Worm (Caenorhabditis elegans): Measurements from ENCODE around the gene abl-1.

Gene abl-1

ce11 chrX:10597554-10598191 is 26.3 kb downstream of the abl-1 start:
- peak; percentile 31 for TF ChIP-seq nhr-80 (tag; optimal IDR thresholded peaks at IDR 0.05)
- no peak for TF ChIP-seq ekl-4 (GFP tag; IDR thresholded peaks at IDR 0.05)
- TF ChIP-seq hmg-1.2 (GFP tag; IDR thresholded peaks at IDR 0.05) = peak; percentile 72; the same call in 1 of the 2 replicates

DNA sequence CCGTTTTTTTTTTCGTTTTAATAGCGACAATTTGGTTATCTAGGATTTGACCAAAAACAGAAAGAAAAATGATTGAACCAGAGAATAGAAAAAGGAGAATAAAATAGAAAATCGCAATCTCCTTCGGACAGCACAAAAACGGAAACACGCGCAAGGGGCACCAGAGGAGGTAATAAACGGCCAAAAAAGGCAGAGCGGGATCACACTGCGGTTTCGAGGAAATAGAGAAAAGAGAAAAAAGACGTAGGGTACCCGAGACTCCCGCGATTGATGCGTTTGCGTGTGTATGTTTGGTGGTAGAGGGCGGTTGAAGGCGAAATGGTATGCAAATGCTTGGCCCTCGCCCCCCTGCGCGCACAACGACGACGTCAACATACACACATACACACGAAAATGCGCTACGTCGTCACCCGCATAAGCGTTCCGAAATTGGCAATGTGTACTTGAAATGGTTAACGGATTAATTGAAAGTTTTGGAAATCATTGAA is 27.5 kb downstream of the abl-1 start:
- no peak for TF ChIP-seq egl-18 (GFP tag; IDR thresholded peaks at IDR 0.05)
- TF ChIP-seq mes-4 (tag; optimal IDR thresholded peaks at IDR 0.05) = no peak
- no peak for TF ChIP-seq Y79H2A.3 (GFP tag; conservative IDR thresholded peaks at IDR 0.05)
- TF ChIP-seq nhr-27 (tag; optimal IDR thresholded peaks at IDR 0.05) = no peak
- TF ChIP-seq lir-1 (GFP tag; conservative IDR thresholded peaks at IDR 0.05) = no peak
- TF ChIP-seq Y53F4B.3 (GFP tag; IDR thresholded peaks at IDR 0.05) = no peak
- no peak for TF ChIP-seq mcd-1 (GFP tag; IDR thresholded peaks at IDR 0.05)
- no peak for TF ChIP-seq ztf-6 (GFP tag; IDR thresholded peaks at IDR 0.05)
- TF ChIP-seq pbrm-1 (GFP tag; IDR thresholded peaks at IDR 0.05) = no peak
- TF ChIP-seq gei-17 (GFP tag; optimal IDR thresholded peaks at IDR 0.05) = no peak
- TF ChIP-seq zfh-2 (GFP tag; conservative IDR thresholded peaks at IDR 0.05) = no peak; the same call in 1 of the 2 replicates
- TF ChIP-seq hrde-1 (tag; optimal IDR thresholded peaks at IDR 0.05; ENCODE audit: borderline replicate concordance) = no peak
- no peak for TF ChIP-seq F57A8.1 (GFP tag; optimal IDR thresholded peaks at IDR 0.05)
- TF ChIP-seq rec-8 (tag; optimal IDR thresholded peaks at IDR 0.05) = no peak
- no peak for TF ChIP-seq unc-130 (GFP tag; optimal IDR thresholded peaks at IDR 0.05)
- TF ChIP-seq attf-5 (GFP tag; optimal IDR thresholded peaks at IDR 0.05) = no peak
- TF ChIP-seq die-1 (tag; optimal IDR thresholded peaks at IDR 0.05) = no peak

DNA sequence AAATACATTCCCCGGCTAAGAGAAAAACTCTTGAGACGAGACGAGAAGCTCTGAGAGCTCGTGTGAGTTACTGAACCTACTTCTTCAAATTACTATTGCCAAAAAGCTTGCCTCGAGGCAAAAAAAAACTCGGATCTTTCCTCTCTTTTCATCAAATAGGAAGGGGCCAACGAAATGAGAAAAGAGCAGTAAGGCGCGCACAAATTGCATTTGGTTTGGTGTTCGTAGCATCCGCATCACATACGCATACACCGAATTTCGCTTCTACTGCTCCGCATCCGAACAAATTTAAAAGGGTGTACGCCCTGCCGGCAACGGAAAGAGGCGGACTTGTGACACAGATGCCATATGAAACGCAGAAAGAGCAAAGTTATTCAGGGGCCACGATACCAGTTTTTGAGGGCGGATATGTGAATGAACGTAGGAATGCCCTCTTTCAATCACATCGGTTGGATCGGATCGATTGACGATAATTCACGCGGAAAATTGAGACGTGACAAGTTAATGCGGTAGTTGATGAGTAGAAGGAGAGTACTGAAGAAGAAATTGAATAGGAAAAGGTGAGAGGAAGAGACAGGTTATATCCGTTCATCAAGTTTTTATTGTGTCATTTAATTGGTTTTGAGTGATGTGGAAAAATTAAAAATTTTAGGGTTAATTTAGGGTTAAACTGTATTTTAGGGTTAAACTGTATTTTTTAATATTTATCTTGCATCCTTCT is 29.1 kb downstream of the abl-1 start:
- TF ChIP-seq chd-7 (tag; optimal IDR thresholded peaks at IDR 0.05) (no peak), tlf-1 (GFP tag; optimal IDR thresholded peaks at IDR 0.05) (no peak), T07F8.4 (tag; optimal IDR thresholded peaks at IDR 0.05) (no peak), ceh-58 (GFP tag; IDR thresholded peaks at IDR 0.05) (no peak), D2030.7 (GFP tag; IDR thresholded peaks at IDR 0.05) (no peak), nhr-90 (tag; optimal IDR thresholded peaks at IDR 0.05) (no peak), hrde-1 (tag; optimal IDR thresholded peaks at IDR 0.05; ENCODE audit: borderline replicate concordance) (no peak), snpc-1.1 (tag; optimal IDR thresholded peaks at IDR 0.05; ENCODE audit: insufficient read depth) (no peak), rec-8 (tag; optimal IDR thresholded peaks at IDR 0.05) (no peak), ztf-6 (GFP tag; IDR thresholded peaks at IDR 0.05) (no peak), ztf-26 (tag; optimal IDR thresholded peaks at IDR 0.05) (no peak), pha-4 (tag; optimal IDR thresholded peaks at IDR 0.05) (no peak), nfyb-1 (GFP tag; IDR thresholded peaks at IDR 0.05) (no peak), Y67H2A.10 (GFP tag; conservative IDR thresholded peaks at IDR 0.05) (no peak), ekl-4 (GFP tag; IDR thresholded peaks at IDR 0.05) (no peak), zfh-2 (GFP tag; conservative IDR thresholded peaks at IDR 0.05) (no peak), nhr-179 (tag; optimal IDR thresholded peaks at IDR 0.05) (no peak), attf-6 (GFP tag; IDR thresholded peaks at IDR 0.05) (no peak)
